Worm (Caenorhabditis elegans): ENCODE measurements around the gene Y51B9A.6.
A peak's percentile ranks its signal among the peaks of the same experiment; 100 is the strongest.
"Not testable (repeated sequence)": the region's sequence is repeated elsewhere in the genome, so short reads cannot be mapped to it uniquely, and the experiment has no call there.

Gene Y51B9A.6

DNA sequence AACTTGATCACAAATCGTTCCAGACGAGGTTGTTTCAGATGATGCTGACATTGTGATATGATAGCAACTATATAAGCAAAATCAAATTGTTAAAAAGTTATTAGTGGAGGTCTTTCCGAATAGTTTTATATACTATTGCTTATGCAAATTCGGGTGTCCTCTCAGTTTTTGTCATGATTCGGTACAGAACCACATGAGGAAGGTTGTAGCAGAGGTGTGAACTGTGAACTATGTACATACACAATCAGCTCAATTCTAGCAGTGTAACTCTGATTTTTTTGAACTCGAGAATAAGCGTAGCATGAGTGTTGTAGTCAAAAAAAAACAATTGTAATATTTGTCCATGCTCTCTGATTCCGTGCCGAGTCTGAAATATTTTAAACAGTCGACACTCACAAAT lies at the start of gene Y51B9A.6:
Y51B9A.6 (minus strand) TSS at position 101 of the 400 bp plus-strand sequence.
- TF ChIP-seq aha-1 (tag), result peak; percentile 35
- no peak for TF ChIP-seq F37D6.2 (tag; optimal IDR thresholded peaks at IDR 0.05)

DNA sequence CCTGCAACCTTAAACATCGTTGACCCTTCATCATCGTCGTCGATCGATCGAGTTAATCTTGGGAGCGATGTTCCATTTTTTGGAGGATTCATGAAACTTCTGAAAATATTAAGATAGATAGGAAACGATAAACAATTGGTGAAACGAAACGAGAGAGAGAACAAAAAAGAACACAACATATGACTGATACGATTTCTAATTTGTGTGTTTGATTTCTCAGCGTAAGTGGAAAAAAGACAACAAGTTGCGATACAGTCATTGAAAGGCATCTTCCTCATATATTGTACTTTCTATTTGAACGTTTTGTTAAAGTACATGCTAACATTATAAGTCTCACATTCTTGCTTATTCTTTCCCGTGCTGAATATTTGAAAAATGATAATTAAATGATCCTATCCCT lies 49.2 kb upstream of the Y51B9A.6 start, which contains the start of gene R09D1.12:
R09D1.12 (minus strand) TSS at position 101 of the 400 bp plus-strand sequence.
- not testable (repeated sequence) for TF ChIP-seq tag-97 (GFP tag; IDR thresholded peaks at IDR 0.05); zip-11 (GFP tag; IDR thresholded peaks at IDR 0.05); ceh-82 (tag; optimal IDR thresholded peaks at IDR 0.05)

DNA sequence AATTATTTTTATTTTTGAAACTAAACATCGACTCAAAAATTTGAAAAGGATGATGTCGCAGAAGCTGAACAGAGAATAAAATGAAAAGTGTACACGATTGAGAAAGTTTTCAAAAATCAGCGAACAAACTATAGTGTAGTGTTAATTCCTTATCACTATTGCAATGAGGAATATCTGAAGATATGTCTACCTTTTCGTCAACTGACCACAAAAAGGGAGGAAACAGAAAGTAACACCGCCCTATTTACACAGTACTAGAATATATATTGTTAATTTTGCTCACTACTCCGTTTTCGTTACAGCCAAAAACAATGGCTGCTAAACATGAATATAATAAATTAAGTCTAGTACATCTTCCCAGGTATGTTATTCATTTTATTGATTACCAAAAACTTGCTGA lies 45.0 kb upstream of the Y51B9A.6 start, which contains the start of gene chil-18:
chil-18 (plus strand) TSS at position 301 of the 400 bp plus-strand sequence.
- no peak for TF ChIP-seq nhr-111 (GFP tag; optimal IDR thresholded peaks at IDR 0.05)
- no peak for TF ChIP-seq unc-39 (tag; optimal IDR thresholded peaks at IDR 0.05)
- TF ChIP-seq skn-1 (tag; optimal IDR thresholded peaks at IDR 0.05), result no peak
- TF ChIP-seq spr-3 (GFP tag; optimal IDR thresholded peaks at IDR 0.05), result no peak
- no peak for TF ChIP-seq attf-4 (tag; optimal IDR thresholded peaks at IDR 0.05)
- TF ChIP-seq Y5F2A.4 (GFP tag; optimal IDR thresholded peaks at IDR 0.05), result no peak
- no peak for TF ChIP-seq nhr-102 (tag; optimal IDR thresholded peaks at IDR 0.05)
- TF ChIP-seq gei-8 (GFP tag; optimal IDR thresholded peaks at IDR 0.05), result no peak
- no peak for TF ChIP-seq ZK337.2 (GFP tag; IDR thresholded peaks at IDR 0.05)
- TF ChIP-seq mdt-29 (GFP tag; IDR thresholded peaks at IDR 0.05), result no peak
- no peak for TF ChIP-seq lir-3 (tag; optimal IDR thresholded peaks at IDR 0.05)
- TF ChIP-seq zip-11 (GFP tag; IDR thresholded peaks at IDR 0.05), result no peak
- no peak for TF ChIP-seq ceh-20 (GFP tag; IDR thresholded peaks at IDR 0.05)
- TF ChIP-seq zag-1 (tag; optimal IDR thresholded peaks at IDR 0.05), result no peak

DNA sequence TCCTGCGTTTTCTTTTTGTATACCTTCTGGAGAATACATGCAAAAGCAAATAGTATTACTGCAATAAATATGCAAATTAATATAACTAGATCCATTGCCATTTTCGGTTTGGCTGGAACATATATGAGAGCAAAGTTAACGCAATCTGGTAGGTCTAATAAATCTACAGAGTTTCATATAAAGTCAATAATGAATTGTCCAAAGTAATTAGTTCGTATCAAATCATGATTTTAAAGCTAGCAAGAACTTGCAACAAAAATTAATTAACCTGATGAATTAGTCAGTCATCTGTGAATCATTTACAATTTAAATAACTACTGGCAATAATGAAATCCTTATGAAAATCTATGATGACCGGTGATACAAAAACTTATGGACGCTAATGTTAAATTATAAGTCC lies 42.4 kb upstream of the Y51B9A.6 start, which contains the start of gene R09D1.13:
R09D1.13 (minus strand) TSS at position 101 of the 400 bp plus-strand sequence.
- TF ChIP-seq unc-130 (GFP tag; optimal IDR thresholded peaks at IDR 0.05), result no peak
- no peak for TF ChIP-seq lir-3 (tag; optimal IDR thresholded peaks at IDR 0.05)
- TF ChIP-seq zip-2 (tag; optimal IDR thresholded peaks at IDR 0.05), result no peak
- TF ChIP-seq saeg-2 (GFP tag; IDR thresholded peaks at IDR 0.05), result no peak
- TF ChIP-seq egl-43 (GFP tag; IDR thresholded peaks at IDR 0.05), result no peak
- no peak for TF ChIP-seq egl-27 (tag; optimal IDR thresholded peaks at IDR 0.05)
- no peak for TF ChIP-seq hlh-11 (tag; optimal IDR thresholded peaks at IDR 0.05)
- no peak for TF ChIP-seq zfp-2 (tag; optimal IDR thresholded peaks at IDR 0.05)
- TF ChIP-seq lim-7 (GFP tag; IDR thresholded peaks at IDR 0.05), result no peak
- TF ChIP-seq dmd-6 (GFP tag; IDR thresholded peaks at IDR 0.05), result no peak
- TF ChIP-seq mes-2 (tag; optimal IDR thresholded peaks at IDR 0.05; ENCODE audit: poor library complexity, severe bottlenecking), result no peak

DNA sequence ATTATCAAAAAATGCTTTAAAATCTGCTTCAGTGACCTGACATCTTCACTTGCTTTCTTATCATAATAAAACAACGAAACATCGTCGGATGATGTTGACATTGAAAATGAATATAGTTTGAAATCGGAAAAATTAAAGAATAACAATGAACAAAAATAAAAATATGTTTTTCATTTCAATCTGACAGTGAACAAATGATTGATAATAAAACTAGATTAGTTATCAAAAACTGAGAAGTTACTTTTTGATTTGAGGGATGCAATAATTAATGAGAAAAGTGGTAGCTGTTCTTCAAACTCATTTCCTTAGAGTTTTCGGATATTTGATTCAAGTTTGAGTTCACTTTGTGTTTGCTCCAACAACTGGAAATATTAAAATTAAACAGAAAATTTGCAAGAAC lies 40.5 kb upstream of the Y51B9A.6 start, which contains the start of gene chil-15:
chil-15 (minus strand) TSS at position 101 of the 400 bp plus-strand sequence.
- no peak for TF ChIP-seq zag-1 (tag; optimal IDR thresholded peaks at IDR 0.05)
- TF ChIP-seq nhr-111 (GFP tag; optimal IDR thresholded peaks at IDR 0.05), result no peak
- TF ChIP-seq T26A8.4 (GFP tag; IDR thresholded peaks at IDR 0.05), result no peak
- TF ChIP-seq tra-1 (GFP tag; IDR thresholded peaks at IDR 0.05), result no peak
- TF ChIP-seq F49E8.2 (tag; optimal IDR thresholded peaks at IDR 0.05; ENCODE audit: borderline replicate concordance), result no peak
- no peak for TF ChIP-seq daf-8 (GFP tag; IDR thresholded peaks at IDR 0.05)
- no peak for TF ChIP-seq cey-2 (tag; optimal IDR thresholded peaks at IDR 0.05; ENCODE audit: borderline replicate concordance, insufficient read depth)
- no peak for TF ChIP-seq zfp-3 (GFP tag; conservative IDR thresholded peaks at IDR 0.05)
- no peak for TF ChIP-seq ZK337.2 (GFP tag; IDR thresholded peaks at IDR 0.05)
- no peak for TF ChIP-seq pqm-1 (tag; optimal IDR thresholded peaks at IDR 0.05)
- no peak for TF ChIP-seq jun-1 (tag; optimal IDR thresholded peaks at IDR 0.05)
- no peak for TF ChIP-seq nhr-41 (GFP tag; IDR thresholded peaks at IDR 0.05)
- no peak for TF ChIP-seq Y105C5A.15 (GFP tag; IDR thresholded peaks at IDR 0.05)
